Fruit fly (Drosophila melanogaster) whole organism, embryonic: ENCODE results near the gene Gss1.
A peak's percentile ranks its signal among the peaks of the same experiment; 100 is the strongest.

Source experiments
- Atf6 ChIP-seq: fragments of 200-800 bp; sonication (Bioruptor generic); IDR thresholded peaks from 2 replicates; pipeline ENCODE4 v1.3.6; 2022; ENCODE audit warnings: missing biosample characterization, missing genetic modification characterization
- Bdp1 ChIP-seq: fragments of 200-800 bp; sonication (Bioruptor generic); optimal IDR thresholded peaks from 3 replicates; lab custom pipeline; 2016; ENCODE audit warnings: missing biosample characterization, missing genetic modification characterization
- CG11504 ChIP-seq: fragments of 200-800 bp; sonication (Bioruptor generic); optimal IDR thresholded peaks from 3 replicates; lab custom pipeline; 2019; ENCODE audit warnings: missing biosample characterization, mild to moderate bottlenecking, missing genetic modification characterization, moderate library complexity
- CG14710 ChIP-seq: fragments of 200-800 bp; sonication (Bioruptor generic); optimal IDR thresholded peaks from 3 replicates; lab custom pipeline; 2019; ENCODE audit warnings: missing biosample characterization, mild to moderate bottlenecking, missing genetic modification characterization, moderate library complexity
- CG15514 ChIP-seq: fragments of 200-800 bp; sonication (Bioruptor generic); optimal IDR thresholded peaks from 3 replicates; lab custom pipeline; 2017; ENCODE audit warnings: missing biosample characterization, missing genetic modification characterization, mild to moderate bottlenecking, moderate library complexity, missing genetic modification reagents
- CG16813 ChIP-seq: fragments of 200-800 bp; sonication (Bioruptor generic); IDR thresholded peaks from 3 replicates; pipeline ENCODE4 v1.3.6; 2022; ENCODE audit warnings: missing biosample characterization, missing genetic modification characterization; ENCODE audit not compliant: partially characterized antibody
- CG17568 ChIP-seq: fragments of 200-800 bp; sonication (Bioruptor generic); optimal IDR thresholded peaks from 2 replicates; lab custom pipeline; 2018; ENCODE audit warnings: missing biosample characterization, mild to moderate bottlenecking, missing genetic modification characterization, moderate library complexity
- CG1832 ChIP-seq: fragments of 200-800 bp; sonication (Bioruptor generic); optimal IDR thresholded peaks from 2 replicates; lab custom pipeline; 2017; ENCODE audit warnings: missing biosample characterization, mild to moderate bottlenecking, missing genetic modification characterization, inconsistent platforms
- CG18476 ChIP-seq: fragments of 200-800 bp; sonication (Bioruptor generic); optimal IDR thresholded peaks from 2 replicates; lab custom pipeline; 2016; ENCODE audit warnings: missing biosample characterization, mild to moderate bottlenecking, missing genetic modification characterization
- CG18619 ChIP-seq: fragments of 200-800 bp; sonication (Bioruptor generic); optimal IDR thresholded peaks from 3 replicates; lab custom pipeline; 2017; ENCODE audit warnings: missing biosample characterization, mild to moderate bottlenecking, missing genetic modification characterization
- CG30431 ChIP-seq: fragments of 200-800 bp; sonication (Bioruptor generic); optimal IDR thresholded peaks from 2 replicates; lab custom pipeline; 2017; ENCODE audit warnings: missing biosample characterization, missing genetic modification characterization
- CG4617 ChIP-seq: fragments of 200-800 bp; sonication (Bioruptor generic); optimal IDR thresholded peaks from 3 replicates; lab custom pipeline; 2016; ENCODE audit warnings: missing biosample characterization, missing genetic modification characterization, borderline replicate concordance
- CG6689 ChIP-seq: fragments of 200-800 bp; sonication (Bioruptor generic); IDR thresholded peaks from 2 replicates; pipeline ENCODE4 v1.3.6; 2022; ENCODE audit warnings: missing biosample characterization, missing genetic modification characterization
- CG7987 ChIP-seq: fragments of 200-800 bp; sonication (Bioruptor generic); optimal IDR thresholded peaks from 2 replicates; lab custom pipeline; 2018; ENCODE audit warnings: missing biosample characterization, mild to moderate bottlenecking, missing genetic modification characterization, moderate library complexity
- CG9797 ChIP-seq: fragments of 200-800 bp; sonication (Bioruptor generic); optimal IDR thresholded peaks from 3 replicates; lab custom pipeline; 2018; ENCODE audit warnings: missing biosample characterization, mild to moderate bottlenecking, missing genetic modification characterization
- CG9932 ChIP-seq: fragments of 200-800 bp; sonication (Bioruptor generic); IDR thresholded peaks from 2 replicates; pipeline ENCODE4 v1.3.6; 2022; ENCODE audit warnings: missing biosample characterization, missing genetic modification characterization
- CoRest ChIP-seq: fragments of 200-800 bp; sonication (Bioruptor generic); optimal IDR thresholded peaks from 3 replicates; lab custom pipeline; 2018; ENCODE audit warnings: missing biosample characterization, mild to moderate bottlenecking, missing genetic modification characterization, moderate library complexity
- E2f2 ChIP-seq: fragments of 200-800 bp; sonication (Bioruptor generic); IDR thresholded peaks from 2 replicates; pipeline ENCODE4 v1.3.6; 2022; ENCODE audit warnings: missing biosample characterization, missing genetic modification characterization
- Eip74EF ChIP-seq, 2 experiments: fragments of 200-800 bp in 1 of 2; fragments of >200 bp in 1 of 2; sonication (Bioruptor generic) in 1 of 2; optimal IDR thresholded peaks; 2 replicates each; lab custom pipeline; 2017 to 2019; ENCODE audit warnings: missing biosample characterization in 2 of 2, missing genetic modification characterization in 2 of 2, mild to moderate bottlenecking in 1 of 2, moderate library complexity in 1 of 2
- H15 ChIP-seq: fragments of 200-800 bp; sonication (Bioruptor generic); IDR thresholded peaks from 3 replicates; pipeline ENCODE4 v1.3.6; 2022; ENCODE audit warnings: missing biosample characterization, missing genetic modification characterization
- Hr51 ChIP-seq, 2 experiments: fragments of 200-800 bp; sonication (Bioruptor generic); optimal IDR thresholded peaks; 2 replicates in 1 of 2; 3 replicates in 1 of 2; lab custom pipeline; 2016 to 2018; ENCODE audit warnings: missing biosample characterization in 2 of 2, missing genetic modification characterization in 2 of 2, mild to moderate bottlenecking in 1 of 2, moderate library complexity in 1 of 2
- MESR4 ChIP-seq: fragments of 200-800 bp; sonication (Bioruptor generic); optimal IDR thresholded peaks from 2 replicates; lab custom pipeline; 2018; ENCODE audit warnings: missing biosample characterization, mild to moderate bottlenecking, missing genetic modification characterization, moderate library complexity
- Oaz ChIP-seq: fragments of 200-800 bp; sonication (Bioruptor generic); IDR thresholded peaks from 2 replicates; pipeline ENCODE4 v1.3.6; 2022; ENCODE audit warnings: missing biosample characterization, missing genetic modification characterization
- Oli ChIP-seq: fragments of 200-800 bp; sonication (Bioruptor generic); optimal IDR thresholded peaks from 2 replicates; lab custom pipeline; 2018; ENCODE audit warnings: missing biosample characterization, mild to moderate bottlenecking, missing genetic modification characterization, moderate library complexity
- Poxn ChIP-seq: fragments of 200-800 bp; sonication (Bioruptor generic); IDR thresholded peaks from 2 replicates; pipeline ENCODE4 v1.3.6; 2022; ENCODE audit warnings: missing biosample characterization, missing genetic modification characterization
- Scr ChIP-seq: fragments of 200-800 bp; sonication (Bioruptor generic); IDR thresholded peaks from 2 replicates; pipeline ENCODE4 v1.3.6; 2022; ENCODE audit warnings: missing biosample characterization, missing genetic modification characterization; ENCODE audit not compliant: partially characterized antibody
- Stat92E ChIP-seq, 3 experiments: fragments of >200 bp in 2 of 3; fragments of 200-800 bp in 1 of 3; sonication (Bioruptor generic) in 1 of 3; optimal IDR thresholded peaks; 2 replicates each; lab custom pipeline; 2017 to 2019; ENCODE audit warnings: missing biosample characterization in 3 of 3, missing genetic modification characterization in 3 of 3, mild to moderate bottlenecking in 1 of 3, moderate library complexity in 1 of 3
- bab2 ChIP-seq: fragments of 200-800 bp; sonication (Bioruptor generic); optimal IDR thresholded peaks from 2 replicates; lab custom pipeline; 2016; ENCODE audit warnings: missing biosample characterization, missing genetic modification characterization
- cg ChIP-seq: fragments of 200-800 bp; sonication (Bioruptor generic); optimal IDR thresholded peaks from 3 replicates; lab custom pipeline; 2019; ENCODE audit warnings: missing biosample characterization, mild to moderate bottlenecking, missing genetic modification characterization, moderate library complexity
- chinmo ChIP-seq: fragments of 200-800 bp; sonication (Bioruptor generic); IDR thresholded peaks from 4 replicates; pipeline ENCODE4 v1.3.6; 2022; ENCODE audit warnings: missing biosample characterization, missing genetic modification characterization; ENCODE audit not compliant: partially characterized antibody
- corto ChIP-seq: fragments of 200-800 bp; sonication (Bioruptor generic); optimal IDR thresholded peaks from 2 replicates; lab custom pipeline; 2016; ENCODE audit warnings: missing biosample characterization, mild to moderate bottlenecking, missing genetic modification characterization, moderate library complexity
- dmrt11E ChIP-seq: fragments of 200-800 bp; sonication (Bioruptor generic); optimal IDR thresholded peaks from 3 replicates; lab custom pipeline; 2018; ENCODE audit warnings: missing biosample characterization, mild to moderate bottlenecking, missing genetic modification characterization, moderate library complexity
- gro ChIP-seq: fragments of 200-800 bp; sonication (Bioruptor generic); optimal IDR thresholded peaks from 2 replicates; lab custom pipeline; 2016; ENCODE audit warnings: missing biosample characterization, missing genetic modification characterization
- hb ChIP-seq: fragments of 200-800 bp; sonication (Bioruptor generic); IDR thresholded peaks from 3 replicates; pipeline ENCODE4 v1.3.6; 2022; ENCODE audit warnings: missing biosample characterization, missing genetic modification characterization; ENCODE audit not compliant: partially characterized antibody
- insv ChIP-seq, 2 experiments: fragments of 200-800 bp; sonication (Bioruptor generic); optimal IDR thresholded peaks; 3 replicates each; lab custom pipeline; 2016 to 2018; ENCODE audit warnings: missing biosample characterization in 2 of 2, missing genetic modification characterization in 2 of 2
- knrl ChIP-seq: fragments of 200-800 bp; sonication (Bioruptor generic); IDR thresholded peaks from 3 replicates; pipeline ENCODE4 v1.3.6; 2022; ENCODE audit warnings: missing biosample characterization, missing genetic modification characterization; ENCODE audit not compliant: partially characterized antibody
- nom ChIP-seq: fragments of 200-800 bp; sonication (Bioruptor generic); optimal IDR thresholded peaks from 2 replicates; lab custom pipeline; 2017; ENCODE audit warnings: missing biosample characterization, missing genetic modification characterization, mild to moderate bottlenecking, moderate library complexity, missing genetic modification reagents
- prd ChIP-seq, 3 experiments: fragments of >200 bp in 2 of 3; fragments of 200-800 bp in 1 of 3; sonication (Bioruptor generic) in 1 of 3; optimal IDR thresholded peaks in 2 of 3; IDR thresholded peaks in 1 of 3; 2 replicates in 2 of 3; 3 replicates in 1 of 3; pipeline versions ENCODE4 v1.3.6 to Lab custom; 2017 to 2022; ENCODE audit warnings: missing biosample characterization in 1 of 3, missing genetic modification characterization in 1 of 3
- sd ChIP-seq: fragments of 200-800 bp; sonication (Bioruptor generic); optimal IDR thresholded peaks from 3 replicates; lab custom pipeline; 2018; ENCODE audit warnings: missing biosample characterization, mild to moderate bottlenecking, missing genetic modification characterization, moderate library complexity
- sim ChIP-seq: fragments of 200-800 bp; sonication (Bioruptor generic); IDR thresholded peaks from 2 replicates; pipeline ENCODE4 v1.3.6; 2022; ENCODE audit warnings: missing biosample characterization, missing genetic modification characterization
- slbo ChIP-seq: fragments of 200-800 bp; sonication (Bioruptor generic); IDR thresholded peaks from 2 replicates; pipeline ENCODE4 v1.3.6; 2022; ENCODE audit warnings: missing biosample characterization, missing genetic modification characterization
- slou ChIP-seq: fragments of 200-800 bp; sonication (Bioruptor generic); optimal IDR thresholded peaks from 3 replicates; lab custom pipeline; 2016; ENCODE audit warnings: missing biosample characterization, missing genetic modification characterization
- sqz ChIP-seq: fragments of 200-800 bp; sonication (Bioruptor generic); optimal IDR thresholded peaks from 3 replicates; lab custom pipeline; 2018; ENCODE audit warnings: missing biosample characterization, mild to moderate bottlenecking, missing genetic modification characterization
- tna ChIP-seq: fragments of 200-800 bp; sonication (Bioruptor generic); IDR thresholded peaks from 2 replicates; pipeline ENCODE4 v1.3.6; 2022; ENCODE audit warnings: missing biosample characterization, missing genetic modification characterization; ENCODE audit not compliant: partially characterized antibody
- tx ChIP-seq: fragments of 200-800 bp; sonication (Bioruptor generic); optimal IDR thresholded peaks from 2 replicates; lab custom pipeline; 2016; ENCODE audit warnings: missing biosample characterization, missing genetic modification characterization
- z ChIP-seq: fragments of 200-800 bp; sonication (Bioruptor generic); IDR thresholded peaks from 3 replicates; pipeline ENCODE4 v1.3.6; 2022; ENCODE audit warnings: missing biosample characterization, missing genetic modification characterization

The Gss1 gene

DNA sequence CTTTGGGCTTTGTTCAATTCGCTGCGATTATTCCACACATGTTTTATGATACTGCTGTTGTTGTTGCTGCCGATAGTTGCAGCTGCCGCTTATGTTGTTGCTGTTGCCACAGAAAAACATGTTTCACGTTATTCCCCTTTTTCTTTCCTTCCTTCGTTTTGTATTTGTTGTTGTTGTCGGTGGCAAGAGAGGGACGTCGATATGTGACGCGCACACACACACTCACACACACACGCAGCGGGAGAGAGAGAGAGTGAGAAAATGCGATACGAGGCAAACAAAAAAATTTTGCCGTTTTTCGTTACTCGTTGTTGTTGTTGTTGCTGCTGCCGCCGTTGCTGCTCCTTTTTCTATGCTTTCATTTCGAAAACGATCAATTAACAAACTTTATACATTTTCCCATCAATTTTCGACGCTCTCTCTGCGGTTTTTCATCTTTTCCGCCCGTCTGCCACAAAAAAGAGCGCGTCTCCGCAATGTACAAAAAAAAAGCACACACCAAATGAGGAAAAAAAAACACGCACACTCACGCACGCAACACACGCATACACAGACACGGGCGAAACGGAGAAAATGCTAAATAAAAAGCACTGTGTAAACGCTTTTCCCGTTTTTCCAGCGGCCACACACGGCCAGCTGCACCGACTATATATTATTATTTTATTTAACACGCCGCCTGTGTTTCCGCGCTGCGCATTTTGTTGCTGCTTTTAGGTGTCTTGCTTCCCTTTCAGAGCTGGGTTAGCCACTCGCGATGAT is 2.7 kb upstream of the Gss1 start (continued):
- TF ChIP-seq Hr51 (GFP tag; optimal IDR thresholded peaks at IDR 0.05; lab: Kevin White, UChicago) (peak in 1 of 2 experiments; percentile 22), insv (GFP tag; optimal IDR thresholded peaks at IDR 0.05; lab: Kevin White, UChicago) (peak in 1 of 2 experiments; percentile 90), sqz (GFP tag; lab: Kevin White, UChicago) (peak; percentile 99), CG4617 (GFP tag; lab: Kevin White, UChicago) (peak; percentile 12), hb (GFP tag; lab: Robert Waterston, UW) (no peak), cg (GFP tag; lab: Kevin White, UChicago) (peak; percentile 91), sd (peak; percentile 11), CG1832 (peak; percentile 48), corto (peak; percentile 61), CG11504 (tag; lab: Kevin White, UChicago) (peak; percentile 23), H15 (no peak), nom (GFP tag; lab: Kevin White, UChicago) (peak; percentile 95)

DNA sequence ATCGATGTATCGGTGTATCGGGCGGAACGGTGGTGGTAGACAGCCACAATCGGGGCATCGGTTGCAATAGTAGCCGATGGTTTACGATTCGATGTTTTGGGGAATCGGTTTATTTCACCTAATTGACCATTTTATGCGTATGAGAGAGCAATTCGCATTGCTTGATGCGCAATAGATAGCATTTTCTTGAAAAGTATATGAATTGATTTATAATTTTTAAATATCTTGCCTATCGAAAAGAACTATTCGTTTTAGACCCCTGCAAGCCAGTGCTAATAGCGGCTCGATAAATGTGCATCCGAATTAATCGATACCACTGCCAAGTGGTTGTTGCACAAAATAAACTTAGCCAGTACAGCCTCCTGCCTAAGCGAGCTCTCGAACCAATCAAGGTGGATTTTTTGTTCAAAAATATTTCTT is 2.1 kb upstream of the Gss1 start, which contains the start of gene mnb:
mnb (minus strand) TSS at position 15 of the 420 bp plus-strand sequence.
- TF ChIP-seq gro (GFP tag; lab: Kevin White, UChicago) (peak; percentile 11), Atf6 (0 out of 2 replicates have a peak, but pooled peaks have one; percentile 23), CG15514 (GFP tag; lab: Kevin White, UChicago) (peak; percentile 52), CG30431 (GFP tag; lab: Kevin White, UChicago) (no peak), CoRest (tag; lab: Kevin White, UChicago) (peak; percentile 55), slou (GFP tag; lab: Kevin White, UChicago) (peak; percentile 11), Oli (tag; lab: Kevin White, UChicago) (no peak), Scr (GFP tag; lab: Robert Waterston, UW) (peak; percentile 99), Bdp1 (GFP tag; lab: Kevin White, UChicago) (peak; percentile 22), chinmo (GFP tag; lab: Robert Waterston, UW) (peak; percentile 94; the same call in 3 of the 4 replicates), CG18619 (GFP tag; lab: Kevin White, UChicago) (no peak), tna (peak; percentile 98), CG14710 (peak; percentile 73), bab2 (peak; percentile 4), CG17568 (GFP tag; lab: Kevin White, UChicago) (no peak), dmrt11E (no peak), CG7987 (GFP tag; lab: Kevin White, UChicago) (no peak), Poxn (GFP tag; lab: Robert Waterston, UW) (no peak), CG18476 (no peak), Stat92E (GFP tag; optimal IDR thresholded peaks at IDR 0.05; lab: Kevin White, UChicago) (peak in 1 of 3 experiments; percentile 33), CG9932 (GFP tag; lab: Robert Waterston, UW) (peak; percentile 72), knrl (GFP tag; lab: Robert Waterston, UW) (peak; percentile 99), slbo (GFP tag; lab: Robert Waterston, UW) (peak; percentile 42), CG9797 (GFP tag; lab: Kevin White, UChicago) (peak; percentile 58), prd (optimal IDR thresholded peaks at IDR 0.05; lab: Kevin White, UChicago) (no peak), prd (GFP tag; IDR thresholded peaks at IDR 0.05; lab: Robert Waterston, UW) (peak; percentile 40; the same call in 1 of the 3 replicates), tx (GFP tag; lab: Kevin White, UChicago) (peak; percentile 6), sim (GFP tag; lab: Robert Waterston, UW) (no peak), CG6689 (no peak), CG16813 (GFP tag; lab: Robert Waterston, UW) (peak; percentile 99), E2f2 (GFP tag; lab: Robert Waterston, UW) (peak; percentile 83), Eip74EF (GFP tag; optimal IDR thresholded peaks at IDR 0.05; lab: Kevin White, UChicago) (no peak), MESR4 (GFP tag; lab: Kevin White, UChicago) (no peak), z (GFP tag; lab: Robert Waterston, UW) (no peak), Oaz (GFP tag; lab: Robert Waterston, UW) (no peak)
